Worm (Caenorhabditis elegans): ENCODE measurements around the gene wdr-46.

DNA sequence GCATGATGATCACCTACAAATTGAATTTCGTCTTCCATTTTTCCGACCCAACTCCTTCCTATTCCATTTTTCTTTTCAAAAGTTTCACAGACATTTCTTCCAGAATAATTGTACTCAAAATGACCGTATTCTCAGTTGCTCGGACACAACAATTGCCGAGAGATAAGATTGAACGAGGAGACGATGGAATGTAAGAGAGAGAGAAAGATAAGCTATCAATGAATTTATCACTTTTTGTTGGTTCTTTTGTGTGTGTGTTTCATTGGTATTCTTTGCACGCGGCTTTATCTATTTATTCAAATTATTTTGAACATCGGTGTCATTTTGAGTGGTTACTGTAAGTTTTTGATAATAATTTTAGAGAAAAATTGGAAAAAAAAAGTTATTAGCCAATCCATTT lies 48.4 kb downstream of the wdr-46 start, which contains the start of gene ugt-65:
- TF ChIP-seq mep-1 (tag; optimal IDR thresholded peaks at IDR 0.05): no peak
- TF ChIP-seq nhr-28 (tag; optimal IDR thresholded peaks at IDR 0.05): no peak
- TF ChIP-seq ama-1 (optimal IDR thresholded peaks at IDR 0.05): no peak
- no peak for TF ChIP-seq lin-39 (tag; optimal IDR thresholded peaks at IDR 0.05)
- no peak for TF ChIP-seq ets-5 (GFP tag; IDR thresholded peaks at IDR 0.05)

All from whole organism, L1 larva.